Fruit fly (Drosophila melanogaster): ENCODE measurements around the gene CG43335.

The CG43335 gene

DNA sequence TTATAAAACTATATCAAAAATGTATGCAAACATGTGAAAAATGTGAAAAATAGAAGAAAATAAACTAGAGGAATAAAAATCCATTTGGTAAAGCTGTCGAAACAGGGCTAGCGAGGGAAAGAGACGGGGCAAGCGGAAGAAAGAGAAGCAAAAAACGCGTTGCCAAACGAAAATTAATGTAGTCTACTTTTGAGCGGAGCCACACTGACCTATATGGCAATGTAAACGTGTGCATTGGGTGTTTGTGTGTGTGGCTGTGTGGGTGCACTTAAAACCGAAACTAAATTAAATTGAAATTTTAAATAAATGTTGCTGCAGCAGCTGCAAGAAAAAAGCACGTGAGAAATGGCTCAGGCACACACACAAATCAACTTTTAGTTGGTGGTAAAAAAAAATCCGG, 44.7 kb downstream of the CG43335 start (continued):
- TF ChIP-seq sens-2 (GFP tag; IDR thresholded peaks at IDR 0.05) (no peak), CG14965 (GFP tag; optimal IDR thresholded peaks at IDR 0.05; ENCODE audit: borderline replicate concordance) (no peak), CG15269 (tag; optimal IDR thresholded peaks at IDR 0.05) (no peak), CG7987 (GFP tag; optimal IDR thresholded peaks at IDR 0.05) (no peak), btn (GFP tag; optimal IDR thresholded peaks at IDR 0.05) (no peak), CG12219 (GFP tag; optimal IDR thresholded peaks at IDR 0.05) (no peak), CG15073 (GFP tag; optimal IDR thresholded peaks at IDR 0.05) (no peak), Asciz (GFP tag; optimal IDR thresholded peaks at IDR 0.05) (peak; percentile 11), stwl (tag; optimal IDR thresholded peaks at IDR 0.05) (peak; percentile 26), ara (GFP tag; IDR thresholded peaks at IDR 0.05) (no peak), Hr3 (GFP tag; optimal IDR thresholded peaks at IDR 0.05) (peak; percentile 26), Lhr (GFP tag; optimal IDR thresholded peaks at IDR 0.05) (no peak), Xrp1 (GFP tag; IDR thresholded peaks at IDR 0.05) (no peak), CG12299 (tag; optimal IDR thresholded peaks at IDR 0.05) (no peak), lmd (GFP tag; IDR thresholded peaks at IDR 0.05) (no peak), gce (GFP tag; IDR thresholded peaks at IDR 0.05) (no peak), knrl (GFP tag; IDR thresholded peaks at IDR 0.05; ENCODE audit: partially characterized antibody) (no peak), CG30020 (tag; optimal IDR thresholded peaks at IDR 0.05) (no peak), CG14710 (tag; optimal IDR thresholded peaks at IDR 0.05) (no peak), sens (GFP tag) (peak; percentile 57), Hand (GFP tag; optimal IDR thresholded peaks at IDR 0.05) (no peak), CG8089 (GFP tag; optimal IDR thresholded peaks at IDR 0.05) (no peak), CG13775 (GFP tag; optimal IDR thresholded peaks at IDR 0.05) (no peak), Med (GFP tag) (peak; percentile 1), CG8359 (GFP tag; optimal IDR thresholded peaks at IDR 0.05; ENCODE audit: borderline replicate concordance) (no peak), CG6254 (GFP tag; optimal IDR thresholded peaks at IDR 0.05) (no peak), C15 (GFP tag; IDR thresholded peaks at IDR 0.05) (no peak), MBD-R2 (GFP tag; IDR thresholded peaks at IDR 0.05) (no peak), fd3F (GFP tag; optimal IDR thresholded peaks at IDR 0.05) (no peak), CG6854 (GFP tag; optimal IDR thresholded peaks at IDR 0.05) (no peak), eve (GFP tag; optimal IDR thresholded peaks at IDR 0.05) (no peak), BEAF-32 (GFP tag; optimal IDR thresholded peaks at IDR 0.05) (no peak), CG7928 (GFP tag; optimal IDR thresholded peaks at IDR 0.05) (no peak), CG12391 (tag; optimal IDR thresholded peaks at IDR 0.05) (no peak), cg (GFP tag; optimal IDR thresholded peaks at IDR 0.05) (peak; percentile 63)

DNA sequence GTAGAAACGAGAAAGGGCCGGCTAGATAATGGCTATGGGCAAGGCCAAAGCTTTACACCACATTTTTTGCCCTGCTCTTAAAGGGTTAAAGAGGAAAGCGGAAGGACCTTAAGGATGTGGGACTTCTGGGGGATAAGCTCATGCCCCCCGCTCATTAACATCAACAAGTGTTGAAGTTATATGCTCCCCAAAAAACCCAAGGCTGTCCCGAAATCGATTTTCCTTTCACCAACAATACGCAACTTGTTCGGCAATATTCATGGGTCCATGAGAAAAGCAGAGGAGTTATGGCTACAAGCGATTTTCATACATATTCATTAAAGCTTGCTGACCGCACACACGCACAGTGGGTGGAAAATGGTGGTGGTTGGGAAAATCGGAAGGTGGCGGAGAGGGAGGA, 45.4 kb downstream of the CG43335 start:
- TF ChIP-seq onecut (GFP tag; IDR thresholded peaks at IDR 0.05): peak; percentile 54
- peak; percentile 70 for TF ChIP-seq scrt (GFP tag; optimal IDR thresholded peaks at IDR 0.05)
- TF ChIP-seq Abd-B (GFP tag; optimal IDR thresholded peaks at IDR 0.05): no peak
- TF ChIP-seq CG16813 (GFP tag; IDR thresholded peaks at IDR 0.05; ENCODE audit: partially characterized antibody): no peak
- TF ChIP-seq zfh1 (GFP tag; IDR thresholded peaks at IDR 0.05): no peak
- no peak for TF ChIP-seq CG34376 (GFP tag; optimal IDR thresholded peaks at IDR 0.05)
- no peak for TF ChIP-seq CG32767 (GFP tag; IDR thresholded peaks at IDR 0.05)
- no peak for TF ChIP-seq Lpt (GFP tag; optimal IDR thresholded peaks at IDR 0.05)
- no peak for TF ChIP-seq CG4424 (GFP tag; optimal IDR thresholded peaks at IDR 0.05)
- no peak for TF ChIP-seq klu (GFP tag; IDR thresholded peaks at IDR 0.05)
